Worm (Caenorhabditis elegans) whole organism, young adult: Measurements from ENCODE around the gene pho-5.
A peak's percentile ranks its signal among the peaks of the same experiment; 100 is the strongest.

Experiments used
- B0019.2 ChIP-seq: fragments of 200-800 bp; sonication (Bioruptor generic); conservative IDR thresholded peaks from 2 replicates; pipeline ENCODE4 v1.3.6; 2022; ENCODE audit warnings: missing genetic modification reagents, missing genetic modification characterization, missing compliant biosample characterization
- C06A6.2 ChIP-seq: fragments of 200-800 bp; sonication (Bioruptor generic); conservative IDR thresholded peaks from 2 replicates; pipeline ENCODE4 v1.3.6; 2022; ENCODE audit warnings: missing genetic modification characterization, missing compliant biosample characterization
- F10E7.11 ChIP-seq: sonication (generic microtip); optimal IDR thresholded peaks from 2 replicates; lab custom pipeline; 2017; ENCODE audit warnings: mild to moderate bottlenecking, missing genetic modification characterization, moderate library complexity, missing compliant biosample characterization
- F23B12.7 ChIP-seq: sonication (generic microtip); optimal IDR thresholded peaks from 2 replicates; lab custom pipeline; 2017; ENCODE audit warnings: missing genetic modification characterization, mild to moderate bottlenecking, missing compliant biosample characterization, antibody characterized with exemption, moderate library complexity; ENCODE audit not compliant: insufficient read depth
- F37B4.10 ChIP-seq: fragments of 200-800 bp; sonication (Bioruptor generic); IDR thresholded peaks from 2 replicates; pipeline ENCODE4 v1.3.6; 2022; ENCODE audit warnings: missing genetic modification characterization, missing compliant biosample characterization
- K12H6.12 ChIP-seq: fragments of 200-800 bp; sonication (Bioruptor generic); optimal IDR thresholded peaks from 2 replicates; lab custom pipeline; 2018; ENCODE audit warnings: mild to moderate bottlenecking, missing genetic modification characterization, missing compliant biosample characterization
- T07F8.4 ChIP-seq: sonication (generic microtip); optimal IDR thresholded peaks from 2 replicates; lab custom pipeline; 2016; ENCODE audit warnings: mild to moderate bottlenecking, missing genetic modification characterization, moderate library complexity, missing compliant biosample characterization
- T26A5.8 ChIP-seq: sonication (generic microtip); optimal IDR thresholded peaks from 2 replicates; lab custom pipeline; 2016; ENCODE audit warnings: missing genetic modification characterization, missing compliant biosample characterization
- Y53G8AR.9 ChIP-seq: fragments of 200-800 bp; sonication (Bioruptor generic); conservative IDR thresholded peaks from 2 replicates; pipeline ENCODE4 v1.3.6; 2022; ENCODE audit warnings: missing genetic modification reagents, missing genetic modification characterization, missing compliant biosample characterization
- aptf-2 ChIP-seq: fragments of 200-800 bp; sonication (Bioruptor generic); conservative IDR thresholded peaks from 2 replicates; pipeline ENCODE4 v1.3.6; 2022; ENCODE audit warnings: missing genetic modification reagents, missing genetic modification characterization, missing compliant biosample characterization
- cebp-2 ChIP-seq: fragments of 200-800 bp; sonication (Bioruptor generic); IDR thresholded peaks from 2 replicates; pipeline ENCODE4 v1.3.6; 2022; ENCODE audit warnings: missing genetic modification characterization, missing compliant biosample characterization
- ceh-100 ChIP-seq: fragments of 200-800 bp; sonication (Bioruptor generic); IDR thresholded peaks from 2 replicates; pipeline ENCODE4 v1.3.6; 2022; ENCODE audit warnings: missing genetic modification reagents, missing genetic modification characterization, missing compliant biosample characterization
- ceh-58 ChIP-seq: fragments of 200-800 bp; sonication (Bioruptor generic); IDR thresholded peaks from 2 replicates; pipeline ENCODE4 v1.3.6; 2022; ENCODE audit warnings: missing genetic modification characterization, missing compliant biosample characterization
- ceh-79 ChIP-seq: sonication (generic microtip); optimal IDR thresholded peaks from 2 replicates; lab custom pipeline; 2017; ENCODE audit warnings: mild to moderate bottlenecking, missing genetic modification characterization, missing compliant biosample characterization
- ceh-91 ChIP-seq: fragments of 200-800 bp; sonication (Bioruptor generic); IDR thresholded peaks from 2 replicates; pipeline ENCODE4 v1.3.6; 2022; ENCODE audit warnings: missing genetic modification reagents, missing genetic modification characterization, missing compliant biosample characterization
- efl-1 ChIP-seq: fragments of 150-350 bp; optimal IDR thresholded peaks from 2 replicates; lab custom pipeline; 2014; ENCODE audit warnings: missing biosample characterization, missing genetic modification reagents, missing genetic modification characterization
- gei-17 ChIP-seq: fragments of 200-800 bp; sonication (Bioruptor generic); optimal IDR thresholded peaks from 2 replicates; lab custom pipeline; 2018; ENCODE audit warnings: mild to moderate bottlenecking, missing genetic modification characterization, missing compliant biosample characterization
- him-1 ChIP-seq: sonication (generic microtip); optimal IDR thresholded peaks from 2 replicates; lab custom pipeline; 2016; ENCODE audit warnings: missing genotype, missing genetic modification reagents, missing genetic modification characterization, missing compliant biosample characterization
- hlh-12 ChIP-seq: sonication (generic microtip); optimal IDR thresholded peaks from 2 replicates; lab custom pipeline; 2016; ENCODE audit warnings: missing genetic modification characterization, missing compliant biosample characterization
- lin-26 ChIP-seq: fragments of 200-800 bp; sonication (Bioruptor generic); IDR thresholded peaks from 2 replicates; pipeline ENCODE4 v1.3.6; 2022; ENCODE audit warnings: missing genetic modification reagents, missing genetic modification characterization, missing compliant biosample characterization
- lin-40 ChIP-seq: sonication (generic microtip); optimal IDR thresholded peaks from 2 replicates; lab custom pipeline; 2016; ENCODE audit warnings: missing genetic modification characterization, mild to moderate bottlenecking, missing compliant biosample characterization, missing genotype, missing genetic modification reagents
- lir-1 ChIP-seq: fragments of 200-800 bp; sonication (Bioruptor generic); conservative IDR thresholded peaks from 2 replicates; pipeline ENCODE4 v1.3.6; 2022; ENCODE audit warnings: missing genetic modification reagents, missing genetic modification characterization, missing compliant biosample characterization
- lsl-1 ChIP-seq: fragments of 200-800 bp; sonication (Bioruptor generic); optimal IDR thresholded peaks from 2 replicates; lab custom pipeline; 2018; ENCODE audit warnings: mild to moderate bottlenecking, missing genetic modification characterization, moderate library complexity, missing compliant biosample characterization
- madf-6 ChIP-seq: fragments of 200-800 bp; sonication (Bioruptor generic); IDR thresholded peaks from 2 replicates; pipeline ENCODE4 v1.3.6; 2022; ENCODE audit warnings: missing genetic modification reagents, missing genetic modification characterization, missing compliant biosample characterization
- mes-4 ChIP-seq: sonication (generic microtip); optimal IDR thresholded peaks from 2 replicates; lab custom pipeline; 2016; ENCODE audit warnings: missing genotype, missing genetic modification characterization, missing compliant biosample characterization
- nhr-120 ChIP-seq: fragments of 200-800 bp; sonication (Bioruptor generic); IDR thresholded peaks from 2 replicates; pipeline ENCODE4 v1.3.6; 2022; ENCODE audit warnings: missing genetic modification characterization, missing compliant biosample characterization
- nhr-80 ChIP-seq: sonication (generic microtip); optimal IDR thresholded peaks from 2 replicates; lab custom pipeline; 2016; ENCODE audit warnings: missing genetic modification characterization, missing compliant biosample characterization
- pbrm-1 ChIP-seq: fragments of 200-800 bp; sonication (Bioruptor generic); IDR thresholded peaks from 2 replicates; pipeline ENCODE4 v1.3.6; 2022; ENCODE audit warnings: missing genetic modification reagents, missing genetic modification characterization, missing compliant biosample characterization
- pha-4 ChIP-seq: fragments of 150-350 bp; sonication (generic microtip); optimal IDR thresholded peaks from 2 replicates; lab custom pipeline; 2014; ENCODE audit warnings: missing biosample characterization, missing genetic modification reagents, missing genetic modification characterization
- repo-1 ChIP-seq: sonication (generic microtip); optimal IDR thresholded peaks from 2 replicates; lab custom pipeline; 2017; ENCODE audit warnings: mild to moderate bottlenecking, missing genetic modification characterization, missing compliant biosample characterization
- snpc-3.4 ChIP-seq: sonication (generic microtip); optimal IDR thresholded peaks from 2 replicates; lab custom pipeline; 2017; ENCODE audit warnings: missing genetic modification characterization, mild to moderate bottlenecking, missing compliant biosample characterization, antibody characterized with exemption, moderate library complexity, missing genotype, missing genetic modification reagents
- tbp1 ChIP-seq: fragments of 200-800 bp; sonication (Bioruptor generic); optimal IDR thresholded peaks from 2 replicates; lab custom pipeline; 2018; ENCODE audit warnings: mild to moderate bottlenecking, missing genetic modification characterization, missing compliant biosample characterization
- unc-130 ChIP-seq: sonication (generic microtip); optimal IDR thresholded peaks from 2 replicates; lab custom pipeline; 2016; ENCODE audit warnings: missing genetic modification reagents, missing genetic modification characterization, missing compliant biosample characterization
- zfh-2 ChIP-seq: fragments of 200-800 bp; sonication (Bioruptor generic); conservative IDR thresholded peaks from 2 replicates; pipeline ENCODE4 v1.3.6; 2022; ENCODE audit warnings: missing genetic modification reagents, missing genetic modification characterization, missing compliant biosample characterization
- ztf-22 ChIP-seq: fragments of 200-800 bp; sonication (Bioruptor generic); optimal IDR thresholded peaks from 2 replicates; lab custom pipeline; 2018; ENCODE audit warnings: mild to moderate bottlenecking, missing genetic modification characterization, moderate library complexity, missing compliant biosample characterization
- ztf-25 ChIP-seq: fragments of 200-800 bp; sonication (Bioruptor generic); IDR thresholded peaks from 2 replicates; pipeline ENCODE4 v1.3.6; 2022; ENCODE audit warnings: missing genetic modification reagents, missing genetic modification characterization, missing compliant biosample characterization

The pho-5 gene

ce11 chrIII:7329155-7329732 is 43.6 kb upstream of the pho-5 start, which contains the start of gene lab-2 (continued):
- TF ChIP-seq aptf-2 (no peak), unc-130 (GFP tag; lab: Kevin White, UChicago) (no peak), cebp-2 (GFP tag; lab: Robert Waterston, UW) (no peak), him-1 (no peak), hlh-12 (tag; lab: Kevin White, UChicago) (no peak), madf-6 (0 out of 2 replicates have a peak, but pooled peaks have one; percentile 34), lin-40 (tag; lab: Kevin White, UChicago) (peak; percentile 18), zfh-2 (GFP tag; lab: Robert Waterston, UW) (no peak), F23B12.7 (tag; lab: Kevin White, UChicago) (no peak), lir-1 (GFP tag; lab: Robert Waterston, UW) (no peak), mes-4 (tag; lab: Kevin White, UChicago) (no peak), Y53G8AR.9 (GFP tag; lab: Robert Waterston, UW) (peak; percentile 53; the same call in 1 of the 2 replicates), ceh-100 (GFP tag; lab: Robert Waterston, UW) (no peak), snpc-3.4 (tag; lab: Kevin White, UChicago) (no peak), lin-26 (GFP tag; lab: Robert Waterston, UW) (no peak), repo-1 (tag; lab: Kevin White, UChicago) (peak; percentile 67), F10E7.11 (tag; lab: Kevin White, UChicago) (no peak), pbrm-1 (GFP tag; lab: Robert Waterston, UW) (no peak), ceh-91 (GFP tag; lab: Robert Waterston, UW) (no peak), ceh-58 (no peak), ztf-25 (GFP tag; lab: Robert Waterston, UW) (no peak), efl-1 (GFP tag; lab: Kevin White, UChicago) (no peak), ceh-79 (tag; lab: Kevin White, UChicago) (no peak), nhr-120 (GFP tag; lab: Robert Waterston, UW) (no peak), lsl-1 (GFP tag; lab: Kevin White, UChicago) (no peak), C06A6.2 (GFP tag; lab: Robert Waterston, UW) (0 out of 2 replicates have a peak, but pooled peaks have one; percentile 10), F37B4.10 (GFP tag; lab: Robert Waterston, UW) (no peak), K12H6.12 (tag; lab: Kevin White, UChicago) (no peak), T07F8.4 (tag; lab: Kevin White, UChicago) (no peak), tbp1 (GFP tag; lab: Kevin White, UChicago) (no peak)

DNA sequence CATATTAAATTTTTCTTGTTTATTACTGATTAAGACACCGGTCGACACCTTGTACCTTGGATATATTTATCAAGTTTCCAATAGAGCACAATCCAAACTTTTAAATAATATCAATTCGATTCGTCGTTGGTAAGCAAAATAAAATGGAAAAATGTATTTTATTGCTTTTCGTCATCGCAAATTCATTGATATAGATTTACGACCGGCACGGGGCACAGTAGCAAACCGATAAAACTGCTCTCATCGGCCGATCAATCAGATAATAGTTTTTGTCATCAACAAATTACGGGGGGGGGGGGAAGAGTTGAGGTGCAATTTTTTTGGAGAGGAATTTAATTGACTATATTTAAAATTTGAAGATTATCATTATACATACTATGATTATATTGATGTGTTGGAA is 37.6 kb upstream of the pho-5 start:
- TF ChIP-seq ztf-22 (GFP tag; lab: Kevin White, UChicago), result no peak
- TF ChIP-seq gei-17 (GFP tag; lab: Kevin White, UChicago), result no peak
- TF ChIP-seq nhr-80 (tag; lab: Kevin White, UChicago), result peak; percentile 24
- TF ChIP-seq B0019.2 (GFP tag; lab: Robert Waterston, UW), result no peak

DNA sequence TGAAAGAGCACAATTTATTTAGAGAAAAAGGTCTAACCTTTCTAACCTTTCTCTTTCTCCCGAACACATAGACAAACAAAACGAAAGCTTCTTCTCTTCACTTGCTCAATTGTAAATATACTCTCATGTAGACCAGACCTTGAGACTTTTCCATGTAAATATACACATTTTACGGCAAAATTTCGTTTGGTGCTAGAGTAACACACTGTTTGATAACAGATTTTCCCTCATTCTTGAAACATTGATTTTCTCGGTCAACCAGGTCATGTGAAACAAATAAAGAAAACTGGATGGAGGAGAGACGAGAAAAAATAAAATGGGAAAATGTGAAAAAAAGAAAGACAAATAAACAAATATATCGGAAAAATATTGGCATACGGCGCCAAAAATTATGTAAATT is 36.3 kb upstream of the pho-5 start:
- TF ChIP-seq pha-4 (tag; lab: Kevin White, UChicago), result peak; percentile 7
- no peak for TF ChIP-seq T26A5.8 (tag; lab: Kevin White, UChicago)
